Worm (Caenorhabditis elegans) whole organism, L2 larva: ENCODE data around the gene rgef-1.

Source experiments
- R02D3.7 ChIP-seq: fragments of 150-350 bp; optimal IDR thresholded peaks from 2 replicates; lab custom pipeline; 2014; ENCODE audit warnings: missing biosample characterization, missing genetic modification characterization
- ama-1 ChIP-seq: fragments of 150-350 bp; optimal IDR thresholded peaks from 2 replicates; lab custom pipeline; 2018; ENCODE audit warnings: inconsistent platforms
- gmeb-1 ChIP-seq: fragments of 150-350 bp; optimal IDR thresholded peaks from 2 replicates; lab custom pipeline; 2014; ENCODE audit warnings: missing biosample characterization, missing genetic modification characterization
- lin-13 ChIP-seq: fragments of 150-350 bp; optimal IDR thresholded peaks from 2 replicates; lab custom pipeline; 2014; ENCODE audit warnings: missing biosample characterization, missing genetic modification reagents, missing genetic modification characterization
- unc-55 ChIP-seq: fragments of 150-350 bp; sonication (generic microtip); optimal IDR thresholded peaks from 3 replicates; lab custom pipeline; 2014; ENCODE audit warnings: missing biosample characterization, missing genetic modification reagents, missing genetic modification characterization

DNA sequence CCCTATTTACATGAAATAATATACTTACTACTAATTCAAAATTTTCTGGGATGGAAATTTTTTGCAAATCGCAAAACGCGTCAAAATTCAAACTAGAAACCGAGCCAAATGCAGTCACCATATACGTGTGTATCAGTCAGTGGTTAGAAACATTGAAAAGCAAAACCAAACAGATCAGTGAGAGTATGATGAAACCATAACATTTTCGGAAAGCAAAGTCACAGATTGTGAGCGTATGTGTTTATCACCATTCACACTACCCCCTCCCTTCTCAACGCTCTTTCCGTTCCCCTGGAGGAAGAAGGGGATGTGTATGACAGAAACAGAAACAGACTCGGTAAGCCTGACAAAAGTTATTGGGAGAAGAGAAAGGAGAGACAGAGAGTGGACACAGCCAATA lies 10.2 kb upstream of the rgef-1 start:
- no peak for TF ChIP-seq R02D3.7 (tag; lab: Kevin White, UChicago)
- TF ChIP-seq lin-13 (GFP tag; lab: Kevin White, UChicago), result no peak
- no peak for TF ChIP-seq ama-1 (lab: Kevin White, UChicago)
- no peak for TF ChIP-seq unc-55 (GFP tag; lab: Kevin White, UChicago)
- TF ChIP-seq gmeb-1 (tag; lab: Kevin White, UChicago), result no peak
